Worm (Caenorhabditis elegans) whole organism, L1 larva: ENCODE measurements around the gene F40F4.7.

Experiments used
- F16B12.6 ChIP-seq: fragments of 150-350 bp; optimal IDR thresholded peaks from 2 replicates; lab custom pipeline; 2014; ENCODE audit warnings: missing biosample characterization, missing genetic modification characterization
- fkh-10 ChIP-seq: sonication (generic microtip); optimal IDR thresholded peaks from 2 replicates; lab custom pipeline; 2017; ENCODE audit warnings: missing biosample characterization, missing genetic modification reagents, missing genetic modification characterization
- lin-15B ChIP-seq: fragments of 150-350 bp; sonication (generic microtip); optimal IDR thresholded peaks from 3 replicates; lab custom pipeline; 2014; ENCODE audit warnings: missing biosample characterization, missing genetic modification characterization
- nhr-28 ChIP-seq: fragments of 150-350 bp; optimal IDR thresholded peaks from 2 replicates; lab custom pipeline; 2014; ENCODE audit warnings: missing biosample characterization, missing genetic modification characterization
- zag-1 ChIP-seq: fragments of 150-350 bp; optimal IDR thresholded peaks from 2 replicates; lab custom pipeline; 2014; ENCODE audit warnings: missing biosample characterization, missing genetic modification characterization

DNA sequence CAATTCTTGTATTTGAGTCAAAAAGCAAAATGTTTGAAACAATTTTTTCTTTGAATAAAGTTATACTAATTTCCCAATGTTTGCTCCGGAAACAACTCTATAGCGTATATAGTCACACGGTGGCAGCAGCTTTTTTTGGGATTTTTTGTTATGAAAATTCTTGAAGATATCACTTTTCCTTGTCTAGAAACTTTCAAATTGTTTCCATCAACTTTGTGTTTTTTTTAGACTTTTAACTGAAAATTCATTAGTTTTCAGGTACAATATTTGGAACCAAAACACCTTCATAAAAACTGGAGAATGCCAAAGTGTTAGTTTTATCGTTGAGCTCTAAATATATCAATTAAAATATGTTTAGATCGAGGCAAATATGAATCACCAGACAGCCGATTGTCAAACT, 26.8 kb upstream of the F40F4.7 start, which contains the start of gene K09C4.7:
- no peak for TF ChIP-seq lin-15B (tag; lab: Kevin White, UChicago)
- no peak for TF ChIP-seq zag-1
- TF ChIP-seq nhr-28 (tag; lab: Kevin White, UChicago), result no peak
- TF ChIP-seq F16B12.6, result no peak
- no peak for TF ChIP-seq fkh-10 (GFP tag; lab: Kevin White, UChicago)
